Worm (Caenorhabditis elegans) whole organism, young adult: ENCODE measurements around the gene nspc-12.

Experiments
- B0035.1 ChIP-seq: sonication (generic microtip); optimal IDR thresholded peaks from 2 replicates; lab custom pipeline; 2016; ENCODE audit warnings: missing genetic modification characterization, mild to moderate bottlenecking, missing compliant biosample characterization, missing genotype, missing genetic modification reagents
- B0261.1 ChIP-seq: sonication (generic microtip); optimal IDR thresholded peaks from 2 replicates; lab custom pipeline; 2016; ENCODE audit warnings: mild to moderate bottlenecking, missing genetic modification characterization, moderate library complexity, missing compliant biosample characterization
- D2030.7 ChIP-seq: fragments of 200-800 bp; sonication (Bioruptor generic); IDR thresholded peaks from 2 replicates; pipeline ENCODE4 v1.3.6; 2022; ENCODE audit warnings: missing genetic modification reagents, missing genetic modification characterization, missing compliant biosample characterization
- F39B2.1 ChIP-seq: fragments of 200-800 bp; sonication (Bioruptor generic); IDR thresholded peaks from 2 replicates; pipeline ENCODE4 v1.3.6; 2022; ENCODE audit warnings: missing genetic modification reagents, missing genetic modification characterization, missing compliant biosample characterization
- F52B5.7 ChIP-seq: sonication (generic microtip); optimal IDR thresholded peaks from 2 replicates; lab custom pipeline; 2016; ENCODE audit warnings: mild to moderate bottlenecking, missing genetic modification characterization, missing compliant biosample characterization
- F57C9.4 ChIP-seq: sonication (generic microtip); optimal IDR thresholded peaks from 2 replicates; lab custom pipeline; 2017; ENCODE audit warnings: mild to moderate bottlenecking, missing genetic modification characterization, missing compliant biosample characterization
- K12H6.12 ChIP-seq: fragments of 200-800 bp; sonication (Bioruptor generic); optimal IDR thresholded peaks from 2 replicates; lab custom pipeline; 2018; ENCODE audit warnings: mild to moderate bottlenecking, missing genetic modification characterization, missing compliant biosample characterization
- Y95B8A.8 ChIP-seq: fragments of 200-800 bp; sonication (Bioruptor generic); IDR thresholded peaks from 2 replicates; pipeline ENCODE4 v1.3.6; 2022; ENCODE audit warnings: missing genetic modification reagents, missing genetic modification characterization, missing compliant biosample characterization
- ZK185.1 ChIP-seq: sonication (generic microtip); optimal IDR thresholded peaks from 2 replicates; lab custom pipeline; 2016; ENCODE audit warnings: mild to moderate bottlenecking, missing genetic modification characterization, missing compliant biosample characterization; ENCODE audit not compliant: poor library complexity, severe bottlenecking
- aptf-2 ChIP-seq: fragments of 200-800 bp; sonication (Bioruptor generic); conservative IDR thresholded peaks from 2 replicates; pipeline ENCODE4 v1.3.6; 2022; ENCODE audit warnings: missing genetic modification reagents, missing genetic modification characterization, missing compliant biosample characterization
- attf-3 ChIP-seq: fragments of 200-800 bp; sonication (Bioruptor generic); conservative IDR thresholded peaks from 2 replicates; pipeline ENCODE4 v1.3.6; 2022; ENCODE audit warnings: missing genetic modification reagents, missing genetic modification characterization, missing compliant biosample characterization
- attf-5 ChIP-seq: fragments of 200-800 bp; sonication (Bioruptor generic); optimal IDR thresholded peaks from 2 replicates; lab custom pipeline; 2018; ENCODE audit warnings: mild to moderate bottlenecking, missing genetic modification characterization, missing compliant biosample characterization
- cebp-2 ChIP-seq: fragments of 200-800 bp; sonication (Bioruptor generic); IDR thresholded peaks from 2 replicates; pipeline ENCODE4 v1.3.6; 2022; ENCODE audit warnings: missing genetic modification characterization, missing compliant biosample characterization
- ceh-27 ChIP-seq: fragments of 200-800 bp; sonication (Bioruptor generic); optimal IDR thresholded peaks from 2 replicates; lab custom pipeline; 2018; ENCODE audit warnings: mild to moderate bottlenecking, missing genetic modification characterization, moderate library complexity, missing compliant biosample characterization
- ceh-91 ChIP-seq: fragments of 200-800 bp; sonication (Bioruptor generic); IDR thresholded peaks from 2 replicates; pipeline ENCODE4 v1.3.6; 2022; ENCODE audit warnings: missing genetic modification reagents, missing genetic modification characterization, missing compliant biosample characterization
- dpl-1 ChIP-seq: fragments of 150-350 bp; optimal IDR thresholded peaks from 2 replicates; lab custom pipeline; 2014; ENCODE audit warnings: missing biosample characterization, missing genetic modification reagents, missing genetic modification characterization
- efl-1 ChIP-seq: fragments of 150-350 bp; optimal IDR thresholded peaks from 2 replicates; lab custom pipeline; 2014; ENCODE audit warnings: missing biosample characterization, missing genetic modification reagents, missing genetic modification characterization
- ekl-4 ChIP-seq: fragments of 200-800 bp; sonication (Bioruptor generic); IDR thresholded peaks from 2 replicates; pipeline ENCODE4 v1.3.6; 2022; ENCODE audit warnings: missing genetic modification reagents, missing genetic modification characterization, missing compliant biosample characterization
- fkh-3 ChIP-seq: sonication (generic microtip); optimal IDR thresholded peaks from 2 replicates; lab custom pipeline; 2016; ENCODE audit warnings: mild to moderate bottlenecking, missing genetic modification characterization, missing compliant biosample characterization
- him-1 ChIP-seq: sonication (generic microtip); optimal IDR thresholded peaks from 2 replicates; lab custom pipeline; 2016; ENCODE audit warnings: missing genotype, missing genetic modification reagents, missing genetic modification characterization, missing compliant biosample characterization
- hmg-1.2 ChIP-seq: fragments of 200-800 bp; sonication (Bioruptor generic); IDR thresholded peaks from 2 replicates; pipeline ENCODE4 v1.3.6; 2022; ENCODE audit warnings: missing genetic modification reagents, missing genetic modification characterization, missing compliant biosample characterization
- hmg-20 ChIP-seq: fragments of 200-800 bp; sonication (Bioruptor generic); IDR thresholded peaks from 2 replicates; pipeline ENCODE4 v1.3.6; 2022; ENCODE audit warnings: missing genetic modification reagents, missing genetic modification characterization, missing compliant biosample characterization
- lin-26 ChIP-seq: fragments of 200-800 bp; sonication (Bioruptor generic); IDR thresholded peaks from 2 replicates; pipeline ENCODE4 v1.3.6; 2022; ENCODE audit warnings: missing genetic modification reagents, missing genetic modification characterization, missing compliant biosample characterization
- lin-35 ChIP-seq, 3 experiments: fragments of 150-350 bp in 2 of 3; sonication (generic microtip) in 1 of 3; optimal IDR thresholded peaks; 2 replicates each; lab custom pipeline; 2014 to 2018; ENCODE audit warnings: missing biosample characterization in 3 of 3, missing genetic modification characterization in 3 of 3, missing genetic modification reagents in 3 of 3
- lir-1 ChIP-seq: fragments of 200-800 bp; sonication (Bioruptor generic); conservative IDR thresholded peaks from 2 replicates; pipeline ENCODE4 v1.3.6; 2022; ENCODE audit warnings: missing genetic modification reagents, missing genetic modification characterization, missing compliant biosample characterization
- lsy-27 ChIP-seq: sonication (generic microtip); optimal IDR thresholded peaks from 2 replicates; lab custom pipeline; 2017; ENCODE audit warnings: missing genetic modification characterization, mild to moderate bottlenecking, missing compliant biosample characterization, antibody characterized with exemption, missing genotype, borderline replicate concordance; ENCODE audit not compliant: insufficient read depth
- madf-10 ChIP-seq: sonication (generic microtip); optimal IDR thresholded peaks from 2 replicates; lab custom pipeline; 2016; ENCODE audit warnings: mild to moderate bottlenecking, missing genetic modification characterization, missing compliant biosample characterization
- madf-8 ChIP-seq: fragments of 200-800 bp; sonication (Bioruptor generic); conservative IDR thresholded peaks from 2 replicates; pipeline ENCODE4 v1.3.6; 2022; ENCODE audit warnings: missing genetic modification reagents, missing genetic modification characterization, missing compliant biosample characterization
- mel-28 ChIP-seq: sonication (generic microtip); optimal IDR thresholded peaks from 2 replicates; lab custom pipeline; 2016; ENCODE audit warnings: borderline replicate concordance, mild to moderate bottlenecking, missing genetic modification characterization, missing compliant biosample characterization
- mxl-1 ChIP-seq: sonication (generic microtip); optimal IDR thresholded peaks from 2 replicates; lab custom pipeline; 2016; ENCODE audit warnings: missing genetic modification characterization, missing compliant biosample characterization
- nfya-1 ChIP-seq: sonication (generic microtip); optimal IDR thresholded peaks from 2 replicates; lab custom pipeline; 2017; ENCODE audit warnings: antibody characterized with exemption, missing compliant biosample characterization, missing genetic modification characterization, borderline replicate concordance; ENCODE audit not compliant: insufficient read depth
- nhr-179 ChIP-seq: sonication (generic microtip); optimal IDR thresholded peaks from 2 replicates; lab custom pipeline; 2016; ENCODE audit warnings: mild to moderate bottlenecking, missing genetic modification characterization, missing compliant biosample characterization
- nhr-80 ChIP-seq: sonication (generic microtip); optimal IDR thresholded peaks from 2 replicates; lab custom pipeline; 2016; ENCODE audit warnings: missing genetic modification characterization, missing compliant biosample characterization
- nhr-90 ChIP-seq: sonication (generic microtip); optimal IDR thresholded peaks from 2 replicates; lab custom pipeline; 2016; ENCODE audit warnings: missing genotype, mild to moderate bottlenecking, missing genetic modification characterization, missing compliant biosample characterization
- rcor-1 ChIP-seq: fragments of 200-800 bp; sonication (Bioruptor generic); IDR thresholded peaks from 2 replicates; pipeline ENCODE4 v1.3.6; 2022; ENCODE audit warnings: missing genetic modification reagents, missing genetic modification characterization, missing compliant biosample characterization
- rec-8 ChIP-seq, 2 experiments: sonication (generic microtip); optimal IDR thresholded peaks; 2 replicates each; lab custom pipeline; 2016; ENCODE audit warnings: mild to moderate bottlenecking in 2 of 2, missing genetic modification characterization in 2 of 2, missing genetic modification reagents in 2 of 2, missing genotype in 2 of 2, missing biosample characterization in 1 of 2, missing compliant biosample characterization in 1 of 2, moderate library complexity in 1 of 2
- rpc-1 ChIP-seq, 2 experiments: fragments of 150-350 bp in 1 of 2; sonication (generic microtip) in 1 of 2; optimal IDR thresholded peaks; 2 replicates each; lab custom pipeline; 2014 to 2018; ENCODE audit warnings: missing biosample characterization in 1 of 2, missing genetic modification characterization in 1 of 2, missing genetic modification reagents in 1 of 2, missing genotype in 1 of 2
- snpc-1.3 ChIP-seq: sonication (generic microtip); optimal IDR thresholded peaks from 2 replicates; lab custom pipeline; 2017; ENCODE audit warnings: missing genetic modification characterization, mild to moderate bottlenecking, missing compliant biosample characterization, antibody characterized with exemption, moderate library complexity, missing genotype, missing genetic modification reagents; ENCODE audit not compliant: insufficient read depth
- somi-1 ChIP-seq: fragments of 200-800 bp; sonication (Bioruptor generic); optimal IDR thresholded peaks from 2 replicates; lab custom pipeline; 2018; ENCODE audit warnings: mild to moderate bottlenecking, missing genetic modification characterization, missing compliant biosample characterization
- tbp1 ChIP-seq: fragments of 200-800 bp; sonication (Bioruptor generic); optimal IDR thresholded peaks from 2 replicates; lab custom pipeline; 2018; ENCODE audit warnings: mild to moderate bottlenecking, missing genetic modification characterization, missing compliant biosample characterization
- unc-130 ChIP-seq: sonication (generic microtip); optimal IDR thresholded peaks from 2 replicates; lab custom pipeline; 2016; ENCODE audit warnings: missing genetic modification reagents, missing genetic modification characterization, missing compliant biosample characterization
- unc-62 ChIP-seq: fragments of 150-350 bp; optimal IDR thresholded peaks from 2 replicates; lab custom pipeline; 2014; ENCODE audit warnings: missing biosample characterization, missing genetic modification reagents, missing genetic modification characterization
- ztf-18 ChIP-seq: sonication (generic microtip); optimal IDR thresholded peaks from 2 replicates; lab custom pipeline; 2016; ENCODE audit warnings: missing genotype, mild to moderate bottlenecking, missing genetic modification characterization, missing compliant biosample characterization
- ztf-22 ChIP-seq: fragments of 200-800 bp; sonication (Bioruptor generic); optimal IDR thresholded peaks from 2 replicates; lab custom pipeline; 2018; ENCODE audit warnings: mild to moderate bottlenecking, missing genetic modification characterization, moderate library complexity, missing compliant biosample characterization
- ztf-25 ChIP-seq: fragments of 200-800 bp; sonication (Bioruptor generic); IDR thresholded peaks from 2 replicates; pipeline ENCODE4 v1.3.6; 2022; ENCODE audit warnings: missing genetic modification reagents, missing genetic modification characterization, missing compliant biosample characterization
- ztf-28 ChIP-seq: fragments of 200-800 bp; sonication (Bioruptor generic); IDR thresholded peaks from 2 replicates; pipeline ENCODE4 v1.3.6; 2022; ENCODE audit warnings: missing genetic modification reagents, missing genetic modification characterization, missing compliant biosample characterization
- ztf-6 ChIP-seq: fragments of 200-800 bp; sonication (Bioruptor generic); IDR thresholded peaks from 2 replicates; pipeline ENCODE4 v1.3.6; 2022; ENCODE audit warnings: missing genetic modification reagents, missing genetic modification characterization, missing compliant biosample characterization

Gene nspc-12

DNA sequence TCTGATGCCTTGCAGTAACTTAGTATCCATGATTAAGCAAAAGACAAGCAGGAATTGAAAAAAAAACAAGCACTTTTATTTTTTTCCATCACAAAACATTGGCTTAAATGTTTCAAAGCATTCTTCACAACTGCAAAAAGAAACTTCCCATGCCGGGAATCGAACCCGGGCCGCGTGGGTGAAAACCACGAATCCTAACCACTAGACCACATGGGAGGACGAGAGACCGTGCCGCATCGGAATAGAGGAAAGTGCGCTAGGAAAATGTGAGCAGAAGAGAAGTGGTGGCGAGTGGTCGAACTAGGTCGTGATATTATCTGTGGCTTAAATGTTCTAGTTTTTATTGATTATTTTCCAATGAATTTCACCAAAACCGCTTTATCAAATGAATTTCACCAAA, 11.0 kb upstream of the nspc-12 start (continued):
- no peak for TF ChIP-seq nfya-1 (tag; lab: Kevin White, UChicago)
- 0 out of 2 replicates have a peak, but pooled peaks have one; percentile 55 for TF ChIP-seq Y95B8A.8 (GFP tag; lab: Robert Waterston, UW)
- peak; percentile 52 for TF ChIP-seq ztf-18 (tag; lab: Kevin White, UChicago)
- peak; percentile 17 to 56 for TF ChIP-seq rec-8 (tag; optimal IDR thresholded peaks at IDR 0.05; lab: Kevin White, UChicago)
- peak; percentile 31 for TF ChIP-seq somi-1 (GFP tag; lab: Kevin White, UChicago)
- no peak for TF ChIP-seq mel-28 (tag; lab: Kevin White, UChicago)
- 0 out of 2 replicates have a peak, but pooled peaks have one; percentile 28 for TF ChIP-seq lir-1 (GFP tag; lab: Robert Waterston, UW)
- TF ChIP-seq unc-130 (GFP tag; lab: Kevin White, UChicago): no peak
- TF ChIP-seq ceh-27 (GFP tag; lab: Kevin White, UChicago): peak; percentile 75
- TF ChIP-seq attf-5 (GFP tag; lab: Kevin White, UChicago): peak; percentile 28
- no peak for TF ChIP-seq mxl-1
- no peak for TF ChIP-seq F57C9.4 (tag; lab: Kevin White, UChicago)
- no peak for TF ChIP-seq ztf-28 (GFP tag; lab: Robert Waterston, UW)
- no peak for TF ChIP-seq ceh-91 (GFP tag; lab: Robert Waterston, UW)
- TF ChIP-seq nhr-90: peak; percentile 54
- no peak for TF ChIP-seq madf-8
- peak; percentile 83 for TF ChIP-seq D2030.7 (GFP tag; lab: Robert Waterston, UW)
- 0 out of 2 replicates have a peak, but pooled peaks have one; percentile 46 for TF ChIP-seq ztf-25
- peak; percentile 6 for TF ChIP-seq efl-1 (GFP tag; lab: Kevin White, UChicago)
- peak; percentile 59 for TF ChIP-seq snpc-1.3
- TF ChIP-seq B0035.1 (tag; lab: Kevin White, UChicago): peak; percentile 25
- TF ChIP-seq nhr-179 (tag; lab: Kevin White, UChicago): no peak
- TF ChIP-seq attf-3 (GFP tag; lab: Robert Waterston, UW): 0 out of 2 replicates have a peak, but pooled peaks have one; percentile 35
- TF ChIP-seq nhr-80: no peak
- 0 out of 2 replicates have a peak, but pooled peaks have one; percentile 42 for TF ChIP-seq hmg-20 (GFP tag; lab: Robert Waterston, UW)
- peak; percentile 38 for TF ChIP-seq K12H6.12 (tag; lab: Kevin White, UChicago)
- peak; percentile 41; the same call in 1 of the 2 replicates for TF ChIP-seq ekl-4 (GFP tag; lab: Robert Waterston, UW)
- peak; percentile 86 for TF ChIP-seq lin-26 (GFP tag; lab: Robert Waterston, UW)
- TF ChIP-seq dpl-1 (GFP tag; lab: Kevin White, UChicago): no peak
- no peak for TF ChIP-seq lsy-27 (tag; lab: Kevin White, UChicago)
- no peak for TF ChIP-seq ztf-22
- no peak for TF ChIP-seq ztf-6 (GFP tag; lab: Robert Waterston, UW)
- peak; percentile 95 for TF ChIP-seq tbp1
- TF ChIP-seq lin-35 (GFP tag; optimal IDR thresholded peaks at IDR 0.05; lab: Kevin White, UChicago): no peak
- peak; percentile 80 for TF ChIP-seq hmg-1.2 (GFP tag; lab: Robert Waterston, UW)
- no peak for TF ChIP-seq aptf-2 (GFP tag; lab: Robert Waterston, UW)
- TF ChIP-seq B0261.1 (tag; lab: Kevin White, UChicago): peak; percentile 94
- peak; percentile 77 for TF ChIP-seq rcor-1 (GFP tag; lab: Robert Waterston, UW)
- TF ChIP-seq cebp-2 (GFP tag; lab: Robert Waterston, UW): no peak
- no peak for TF ChIP-seq F39B2.1 (GFP tag; lab: Robert Waterston, UW)
- TF ChIP-seq fkh-3 (tag; lab: Kevin White, UChicago): no peak
- TF ChIP-seq unc-62 (GFP tag; lab: Kevin White, UChicago): no peak
- TF ChIP-seq madf-10 (tag; lab: Kevin White, UChicago): peak; percentile 67
- TF ChIP-seq him-1 (tag; lab: Kevin White, UChicago): peak; percentile 86
- no peak for TF ChIP-seq F52B5.7 (tag; lab: Kevin White, UChicago)
- TF ChIP-seq ZK185.1 (tag; lab: Kevin White, UChicago): peak; percentile 67
- TF ChIP-seq rpc-1 (optimal IDR thresholded peaks at IDR 0.05; lab: Kevin White, UChicago): peak; percentile 65
- TF ChIP-seq rpc-1 (tag; optimal IDR thresholded peaks at IDR 0.05; lab: Kevin White, UChicago): peak; percentile 81
